Worm (Caenorhabditis elegans) whole organism, L1 larva: ENCODE results near the gene C08G5.6.

Experiments
- C34B4.2 ChIP-seq: sonication (generic microtip); optimal IDR thresholded peaks from 2 replicates; lab custom pipeline; 2017; ENCODE audit warnings: mild to moderate bottlenecking, missing genetic modification characterization, missing compliant biosample characterization
- blmp-1 ChIP-seq: fragments of 150-350 bp; optimal IDR thresholded peaks from 2 replicates; lab custom pipeline; 2014; ENCODE audit warnings: missing biosample characterization, missing genetic modification characterization
- ceh-63 ChIP-seq: fragments of 200-800 bp; sonication (Bioruptor generic); optimal IDR thresholded peaks from 2 replicates; lab custom pipeline; 2018; ENCODE audit warnings: mild to moderate bottlenecking, missing genetic modification characterization, missing compliant biosample characterization
- fkh-8 ChIP-seq: sonication (generic microtip); optimal IDR thresholded peaks from 2 replicates; lab custom pipeline; 2016; ENCODE audit warnings: mild to moderate bottlenecking, missing genetic modification characterization, missing compliant biosample characterization
- isw-1 ChIP-seq: fragments of 200-800 bp; sonication (Bioruptor generic); IDR thresholded peaks from 2 replicates; pipeline ENCODE4 v1.3.6; 2022; ENCODE audit warnings: missing genetic modification characterization, missing compliant biosample characterization
- lin-13 ChIP-seq: fragments of 150-350 bp; optimal IDR thresholded peaks from 2 replicates; lab custom pipeline; 2014; ENCODE audit warnings: missing biosample characterization, missing genetic modification reagents, missing genetic modification characterization
- lin-15B ChIP-seq: fragments of 150-350 bp; sonication (generic microtip); optimal IDR thresholded peaks from 3 replicates; lab custom pipeline; 2014; ENCODE audit warnings: missing biosample characterization, missing genetic modification characterization
- nhr-12 ChIP-seq: sonication (generic microtip); optimal IDR thresholded peaks from 2 replicates; lab custom pipeline; 2017; ENCODE audit warnings: missing biosample characterization, missing genetic modification characterization
- nhr-76 ChIP-seq: sonication (generic microtip); optimal IDR thresholded peaks from 2 replicates; lab custom pipeline; 2017; ENCODE audit warnings: missing biosample characterization, missing genetic modification characterization
- nhr-77 ChIP-seq: fragments of 150-350 bp; optimal IDR thresholded peaks from 2 replicates; lab custom pipeline; 2014; ENCODE audit warnings: missing biosample characterization, missing genetic modification characterization
- snpc-4 ChIP-seq: fragments of 150-350 bp; optimal IDR thresholded peaks from 2 replicates; lab custom pipeline; 2014; ENCODE audit warnings: missing biosample characterization, missing genetic modification characterization
- sup-37 ChIP-seq: fragments of 200-800 bp; sonication (Bioruptor generic); optimal IDR thresholded peaks from 2 replicates; lab custom pipeline; 2018; ENCODE audit warnings: mild to moderate bottlenecking, missing genetic modification characterization, missing compliant biosample characterization
- zag-1 ChIP-seq: fragments of 150-350 bp; optimal IDR thresholded peaks from 2 replicates; lab custom pipeline; 2014; ENCODE audit warnings: missing biosample characterization, missing genetic modification characterization
- ztf-4 ChIP-seq: fragments of 150-350 bp; optimal IDR thresholded peaks from 2 replicates; lab custom pipeline; 2014; ENCODE audit warnings: missing biosample characterization, missing genetic modification characterization

ce11 chrII:729931-730330 lies 40.4 kb upstream of the C08G5.6 start:
- TF ChIP-seq snpc-4 (tag; lab: Kevin White, UChicago): no peak
- no peak for TF ChIP-seq blmp-1 (tag; lab: Kevin White, UChicago)
- no peak for TF ChIP-seq isw-1 (GFP tag; lab: Robert Waterston, UW)
- TF ChIP-seq nhr-77 (tag; lab: Kevin White, UChicago): no peak
- no peak for TF ChIP-seq nhr-12
- no peak for TF ChIP-seq ceh-63
- no peak for TF ChIP-seq lin-15B
- no peak for TF ChIP-seq sup-37 (GFP tag; lab: Kevin White, UChicago)
- no peak for TF ChIP-seq zag-1 (tag; lab: Kevin White, UChicago)
- no peak for TF ChIP-seq fkh-8
- no peak for TF ChIP-seq ztf-4 (tag; lab: Kevin White, UChicago)
- no peak for TF ChIP-seq C34B4.2 (tag; lab: Kevin White, UChicago)
- TF ChIP-seq nhr-76: no peak
- no peak for TF ChIP-seq lin-13 (GFP tag; lab: Kevin White, UChicago)
